Worm (Caenorhabditis elegans): Measurements from ENCODE around the gene Y59H11AM.4.
A peak's percentile ranks its signal among the peaks of the same experiment; 100 is the strongest.

The Y59H11AM.4 gene

ce11 chrIV:8534997-8535414 lies 35.1 kb downstream of the Y59H11AM.4 start (continued):
- TF ChIP-seq cey-2 (tag; optimal IDR thresholded peaks at IDR 0.05; ENCODE audit: borderline replicate concordance, insufficient read depth) (peak; percentile 92), ztf-7 (tag; optimal IDR thresholded peaks at IDR 0.05) (no peak), tra-1 (GFP tag; IDR thresholded peaks at IDR 0.05) (peak; percentile 40; the same call in 1 of the 2 replicates), ceh-32 (tag; optimal IDR thresholded peaks at IDR 0.05; ENCODE audit: poor library complexity) (no peak), daf-8 (GFP tag; IDR thresholded peaks at IDR 0.05) (no peak), lin-38 (GFP tag; IDR thresholded peaks at IDR 0.05) (no peak), ztf-11 (tag; optimal IDR thresholded peaks at IDR 0.05) (no peak), nhr-10 (tag; optimal IDR thresholded peaks at IDR 0.05) (no peak), zip-2 (tag; optimal IDR thresholded peaks at IDR 0.05) (no peak), lin-13 (GFP tag; optimal IDR thresholded peaks at IDR 0.05) (no peak), lin-1 (GFP tag; IDR thresholded peaks at IDR 0.05) (peak; percentile 29; the same call in 1 of the 2 replicates), mxl-2 (GFP tag; conservative IDR thresholded peaks at IDR 0.05) (peak; percentile 80), duxl-1 (tag; optimal IDR thresholded peaks at IDR 0.05; ENCODE audit: poor library complexity) (no peak), nhr-6 (tag; optimal IDR thresholded peaks at IDR 0.05) (no peak), pqm-1 (tag; optimal IDR thresholded peaks at IDR 0.05) (peak; percentile 35), egl-43 (GFP tag; IDR thresholded peaks at IDR 0.05) (no peak), set-16 (GFP tag; IDR thresholded peaks at IDR 0.05) (no peak), madf-9 (GFP tag; conservative IDR thresholded peaks at IDR 0.05) (no peak), lim-7 (GFP tag; IDR thresholded peaks at IDR 0.05) (no peak), egl-27 (tag; optimal IDR thresholded peaks at IDR 0.05) (no peak), jun-1 (tag; optimal IDR thresholded peaks at IDR 0.05) (no peak), aha-1 (tag) (no peak), Y105C5A.15 (GFP tag; IDR thresholded peaks at IDR 0.05) (no peak), mes-2 (tag; optimal IDR thresholded peaks at IDR 0.05; ENCODE audit: poor library complexity, severe bottlenecking) (peak; percentile 2), mdl-1 (tag; optimal IDR thresholded peaks at IDR 0.05) (peak; percentile 78 to 88), ceh-82 (tag; optimal IDR thresholded peaks at IDR 0.05) (no peak), unc-62 (GFP tag; optimal IDR thresholded peaks at IDR 0.05 in 1 of 2) (peak in 1 of 2 experiments; percentile 71), unc-62 (tag; optimal IDR thresholded peaks at IDR 0.05) (no peak), snpc-1.2 (GFP tag; IDR thresholded peaks at IDR 0.05) (no peak), zfp-3 (GFP tag; conservative IDR thresholded peaks at IDR 0.05) (no peak), unc-130 (GFP tag; optimal IDR thresholded peaks at IDR 0.05) (no peak), skn-1 (tag; optimal IDR thresholded peaks at IDR 0.05) (no peak), rbr-2 (tag; optimal IDR thresholded peaks at IDR 0.05) (no peak), fkh-10 (GFP tag; optimal IDR thresholded peaks at IDR 0.05) (no peak), lin-39 (tag; optimal IDR thresholded peaks at IDR 0.05) (no peak), hlh-11 (tag; optimal IDR thresholded peaks at IDR 0.05) (peak; percentile 91), nhr-28 (tag; optimal IDR thresholded peaks at IDR 0.05) (peak; percentile 80), T20F7.1 (GFP tag; optimal IDR thresholded peaks at IDR 0.05) (no peak), D1046.2 (GFP tag; IDR thresholded peaks at IDR 0.05) (no peak), dpl-1 (GFP tag; optimal IDR thresholded peaks at IDR 0.05) (peak; percentile 8), F26F4.8 (GFP tag; conservative IDR thresholded peaks at IDR 0.05) (no peak), unc-39 (tag; optimal IDR thresholded peaks at IDR 0.05) (no peak), arid-1 (GFP tag; conservative IDR thresholded peaks at IDR 0.05) (no peak), fos-1 (tag; optimal IDR thresholded peaks at IDR 0.05) (no peak), daf-19 (GFP tag; conservative IDR thresholded peaks at IDR 0.05) (no peak), ceh-44 (GFP tag; IDR thresholded peaks at IDR 0.05) (no peak), hif-1 (tag; optimal IDR thresholded peaks at IDR 0.05) (peak in 1 of 2 experiments; percentile 54), nhr-77 (tag; optimal IDR thresholded peaks at IDR 0.05) (no peak), nhr-25 (tag; optimal IDR thresholded peaks at IDR 0.05; ENCODE audit: borderline replicate concordance, insufficient read depth) (no peak), spr-3 (GFP tag; optimal IDR thresholded peaks at IDR 0.05) (no peak), ctbp-1 (GFP tag; IDR thresholded peaks at IDR 0.05) (no peak), F37D6.2 (tag; optimal IDR thresholded peaks at IDR 0.05) (no peak)
